Fruit fly (Drosophila melanogaster) whole organism, embryonic: ENCODE results near the gene CG31636.

Experiments
- Abd-B ChIP-seq: fragments of 200-800 bp; sonication (Bioruptor generic); optimal IDR thresholded peaks from 2 replicates; lab custom pipeline; 2018; ENCODE audit warnings: missing biosample characterization, mild to moderate bottlenecking, missing genetic modification characterization, moderate library complexity
- Bdp1 ChIP-seq: fragments of 200-800 bp; sonication (Bioruptor generic); optimal IDR thresholded peaks from 3 replicates; lab custom pipeline; 2016; ENCODE audit warnings: missing biosample characterization, missing genetic modification characterization
- CG10274 ChIP-seq: fragments of 200-800 bp; sonication (Bioruptor generic); optimal IDR thresholded peaks from 3 replicates; lab custom pipeline; 2017; ENCODE audit warnings: missing biosample characterization, mild to moderate bottlenecking, missing genetic modification characterization
- CG11093 ChIP-seq: fragments of 200-800 bp; sonication (Bioruptor generic); IDR thresholded peaks from 3 replicates; pipeline ENCODE4 v1.3.6; 2022; ENCODE audit warnings: missing biosample characterization, missing genetic modification characterization
- CG12659 ChIP-seq: fragments of 200-800 bp; sonication (Bioruptor generic); optimal IDR thresholded peaks from 3 replicates; lab custom pipeline; 2017; ENCODE audit warnings: mild to moderate bottlenecking, missing biosample characterization, missing genetic modification reagents, missing genetic modification characterization
- CG13123 ChIP-seq: fragments of 200-800 bp; sonication (Bioruptor generic); optimal IDR thresholded peaks from 2 replicates; lab custom pipeline; 2016; ENCODE audit warnings: missing biosample characterization, missing genetic modification characterization
- CG16813 ChIP-seq: fragments of 200-800 bp; sonication (Bioruptor generic); IDR thresholded peaks from 3 replicates; pipeline ENCODE4 v1.3.6; 2022; ENCODE audit warnings: missing biosample characterization, missing genetic modification characterization; ENCODE audit not compliant: partially characterized antibody
- CG18619 ChIP-seq: fragments of 200-800 bp; sonication (Bioruptor generic); optimal IDR thresholded peaks from 3 replicates; lab custom pipeline; 2017; ENCODE audit warnings: missing biosample characterization, mild to moderate bottlenecking, missing genetic modification characterization
- CG2129 ChIP-seq: fragments of 200-800 bp; sonication (Bioruptor generic); IDR thresholded peaks from 2 replicates; pipeline ENCODE4 v1.3.6; 2022; ENCODE audit warnings: missing biosample characterization, missing genetic modification characterization; ENCODE audit not compliant: partially characterized antibody
- CG30431 ChIP-seq: fragments of 200-800 bp; sonication (Bioruptor generic); optimal IDR thresholded peaks from 2 replicates; lab custom pipeline; 2017; ENCODE audit warnings: missing biosample characterization, missing genetic modification characterization
- CG32767 ChIP-seq: fragments of 200-800 bp; sonication (Bioruptor generic); IDR thresholded peaks from 2 replicates; pipeline ENCODE4 v1.3.6; 2022; ENCODE audit warnings: missing biosample characterization, missing genetic modification characterization
- CG43689 ChIP-seq: fragments of 200-800 bp; sonication (Bioruptor generic); IDR thresholded peaks from 2 replicates; pipeline ENCODE4 v1.3.6; 2022; ENCODE audit warnings: missing biosample characterization, missing genetic modification characterization
- CG8089 ChIP-seq: fragments of 200-800 bp; sonication (Bioruptor generic); optimal IDR thresholded peaks from 3 replicates; lab custom pipeline; 2016; ENCODE audit warnings: missing biosample characterization, missing genetic modification characterization
- CG9932 ChIP-seq: fragments of 200-800 bp; sonication (Bioruptor generic); IDR thresholded peaks from 2 replicates; pipeline ENCODE4 v1.3.6; 2022; ENCODE audit warnings: missing biosample characterization, missing genetic modification characterization
- Dp ChIP-seq: fragments of 200-800 bp; sonication (Bioruptor generic); optimal IDR thresholded peaks from 2 replicates; lab custom pipeline; 2018; ENCODE audit warnings: missing biosample characterization, mild to moderate bottlenecking, missing genetic modification characterization, moderate library complexity
- Ets65A ChIP-seq: fragments of 200-800 bp; sonication (Bioruptor generic); peaks from one replicate; lab custom pipeline; 2016; ENCODE audit warnings: missing biosample characterization, missing genetic modification characterization
- Gug ChIP-seq: fragments of 200-800 bp; sonication (Bioruptor generic); IDR thresholded peaks from 4 replicates; pipeline ENCODE4 v1.3.6; 2022; ENCODE audit warnings: missing biosample characterization, missing genetic modification characterization
- HLH3B ChIP-seq: fragments of 200-800 bp; sonication (Bioruptor generic); IDR thresholded peaks from 2 replicates; pipeline ENCODE4 v1.3.6; 2022; ENCODE audit warnings: missing biosample characterization, missing genetic modification characterization
- HmgZ ChIP-seq: fragments of 200-800 bp; sonication (Bioruptor generic); optimal IDR thresholded peaks from 2 replicates; lab custom pipeline; 2018; ENCODE audit warnings: missing biosample characterization, mild to moderate bottlenecking, missing genetic modification characterization
- Hr3 ChIP-seq: fragments of 200-800 bp; sonication (Bioruptor generic); optimal IDR thresholded peaks from 3 replicates; lab custom pipeline; 2016; ENCODE audit warnings: missing biosample characterization, missing genetic modification characterization
- Hr78 ChIP-seq, 2 experiments: fragments of 200-800 bp in 1 of 2; fragments of >200 bp in 1 of 2; sonication (Bioruptor generic) in 1 of 2; optimal IDR thresholded peaks; 2 replicates each; lab custom pipeline; 2017 to 2019; ENCODE audit warnings: missing biosample characterization in 2 of 2, missing genetic modification characterization in 2 of 2, mild to moderate bottlenecking in 1 of 2, moderate library complexity in 1 of 2
- Mad ChIP-seq: fragments of 200-800 bp; sonication (Bioruptor generic); optimal IDR thresholded peaks from 2 replicates; lab custom pipeline; 2016; ENCODE audit warnings: missing biosample characterization, missing genetic modification characterization
- Max ChIP-seq: fragments of 200-800 bp; sonication (Bioruptor generic); optimal IDR thresholded peaks from 2 replicates; lab custom pipeline; 2016; ENCODE audit warnings: missing biosample characterization, mild to moderate bottlenecking, missing genetic modification characterization
- NC2β ChIP-seq: fragments of 200-800 bp; sonication (Bioruptor generic); optimal IDR thresholded peaks from 2 replicates; lab custom pipeline; 2016; ENCODE audit warnings: missing biosample characterization, missing genetic modification characterization
- NK7.1 ChIP-seq: fragments of 200-800 bp; sonication (Bioruptor generic); optimal IDR thresholded peaks from 3 replicates; lab custom pipeline; 2016; ENCODE audit warnings: missing biosample characterization, missing genetic modification characterization
- Rfx ChIP-seq: fragments of 200-800 bp; sonication (Bioruptor generic); IDR thresholded peaks from 2 replicates; pipeline ENCODE4 v1.3.6; 2022; ENCODE audit warnings: missing biosample characterization, missing genetic modification characterization
- Sry-β ChIP-seq: fragments of 200-800 bp; sonication (Bioruptor generic); optimal IDR thresholded peaks from 2 replicates; lab custom pipeline; 2018; ENCODE audit warnings: missing biosample characterization, mild to moderate bottlenecking, missing genetic modification characterization, moderate library complexity
- Sry-δ ChIP-seq: fragments of 200-800 bp; sonication (Bioruptor generic); optimal IDR thresholded peaks from 2 replicates; lab custom pipeline; 2016; ENCODE audit warnings: missing biosample characterization, missing genetic modification characterization
- TFAM ChIP-seq: fragments of 200-800 bp; sonication (Bioruptor generic); optimal IDR thresholded peaks from 2 replicates; lab custom pipeline; 2017; ENCODE audit warnings: missing biosample characterization, missing genetic modification characterization, inconsistent platforms
- Xbp1 ChIP-seq: fragments of 200-800 bp; sonication (Bioruptor generic); optimal IDR thresholded peaks from 3 replicates; lab custom pipeline; 2016; ENCODE audit warnings: missing biosample characterization, mild to moderate bottlenecking, missing genetic modification characterization
- bab2 ChIP-seq: fragments of 200-800 bp; sonication (Bioruptor generic); optimal IDR thresholded peaks from 2 replicates; lab custom pipeline; 2016; ENCODE audit warnings: missing biosample characterization, missing genetic modification characterization
- cas ChIP-seq: fragments of 200-800 bp; sonication (Bioruptor generic); IDR thresholded peaks from 2 replicates; pipeline ENCODE4 v1.3.6; 2022; ENCODE audit warnings: missing biosample characterization, missing genetic modification characterization
- ci ChIP-seq: fragments of 200-800 bp; sonication (Bioruptor generic); IDR thresholded peaks from 3 replicates; pipeline ENCODE4 v1.3.6; 2022; ENCODE audit warnings: missing biosample characterization, missing genetic modification characterization
- disco-r ChIP-seq: fragments of 200-800 bp; sonication (Bioruptor generic); optimal IDR thresholded peaks from 2 replicates; lab custom pipeline; 2016; ENCODE audit warnings: missing biosample characterization, missing genetic modification characterization
- dysf ChIP-seq: fragments of 200-800 bp; sonication (Bioruptor generic); IDR thresholded peaks from 3 replicates; pipeline ENCODE4 v1.3.6; 2022; ENCODE audit warnings: missing biosample characterization, missing genetic modification characterization
- fru ChIP-seq: fragments of >200 bp; optimal IDR thresholded peaks from 2 replicates; lab custom pipeline; 2017
- grn ChIP-seq: fragments of 200-800 bp; sonication (Bioruptor generic); optimal IDR thresholded peaks from 3 replicates; lab custom pipeline; 2017; ENCODE audit warnings: missing biosample characterization, missing genetic modification characterization
- h ChIP-seq: fragments of >200 bp; optimal IDR thresholded peaks from 2 replicates; lab custom pipeline; 2017
- lbe ChIP-seq: fragments of 200-800 bp; sonication (Bioruptor generic); optimal IDR thresholded peaks from 2 replicates; lab custom pipeline; 2016; ENCODE audit warnings: missing biosample characterization, mild to moderate bottlenecking, missing genetic modification characterization
- lilli ChIP-seq: fragments of 200-800 bp; sonication (Bioruptor generic); optimal IDR thresholded peaks from 3 replicates; lab custom pipeline; 2016; ENCODE audit warnings: missing biosample characterization, missing genetic modification characterization
- odd ChIP-seq: fragments of 200-800 bp; sonication (Bioruptor generic); optimal IDR thresholded peaks from 2 replicates; lab custom pipeline; 2017; ENCODE audit warnings: missing biosample characterization, mild to moderate bottlenecking, missing genetic modification characterization
- org-1 ChIP-seq: fragments of 200-800 bp; sonication (Bioruptor generic); optimal IDR thresholded peaks from 2 replicates; lab custom pipeline; 2017; ENCODE audit warnings: missing biosample characterization, missing genetic modification characterization
- pfk ChIP-seq: fragments of 200-800 bp; sonication (Bioruptor generic); optimal IDR thresholded peaks from 2 replicates; lab custom pipeline; 2018; ENCODE audit warnings: missing biosample characterization, mild to moderate bottlenecking, missing genetic modification characterization, moderate library complexity
- phol ChIP-seq: fragments of 200-800 bp; sonication (Bioruptor generic); optimal IDR thresholded peaks from 3 replicates; lab custom pipeline; 2018; ENCODE audit warnings: missing biosample characterization, mild to moderate bottlenecking, missing genetic modification characterization, moderate library complexity
- sd ChIP-seq: fragments of 200-800 bp; sonication (Bioruptor generic); optimal IDR thresholded peaks from 3 replicates; lab custom pipeline; 2018; ENCODE audit warnings: missing biosample characterization, mild to moderate bottlenecking, missing genetic modification characterization, moderate library complexity
- stwl ChIP-seq: fragments of 200-800 bp; sonication (Bioruptor generic); optimal IDR thresholded peaks from 3 replicates; lab custom pipeline; 2018; ENCODE audit warnings: missing biosample characterization, mild to moderate bottlenecking, missing genetic modification characterization, moderate library complexity
- tgo ChIP-seq: fragments of 200-800 bp; sonication (Bioruptor generic); IDR thresholded peaks from 3 replicates; pipeline ENCODE4 v1.3.6; 2022; ENCODE audit warnings: missing biosample characterization, missing genetic modification characterization
- tin ChIP-seq: fragments of 200-800 bp; sonication (Bioruptor generic); optimal IDR thresholded peaks from 3 replicates; lab custom pipeline; 2016; ENCODE audit warnings: missing biosample characterization, missing genetic modification characterization
- trh ChIP-seq: fragments of 200-800 bp; sonication (Bioruptor generic); optimal IDR thresholded peaks from 2 replicates; lab custom pipeline; 2016; ENCODE audit warnings: missing biosample characterization, missing genetic modification characterization
- vfl ChIP-seq: fragments of 200-800 bp; sonication (Bioruptor generic); optimal IDR thresholded peaks from 2 replicates; lab custom pipeline; 2016; ENCODE audit warnings: missing biosample characterization, missing genetic modification characterization

The CG31636 gene

dm6 chr2L:6683992-6684882 is 26.3 kb upstream of the CG31636 start, which contains the start of gene Nhe3 (continued):
- TF ChIP-seq Gug (GFP tag; lab: Robert Waterston, UW) (peak; percentile 74), Xbp1 (GFP tag; lab: Kevin White, UChicago) (peak; percentile 88), pfk (GFP tag; lab: Kevin White, UChicago) (peak; percentile 83), org-1 (GFP tag; lab: Kevin White, UChicago) (peak; percentile 44), Abd-B (peak; percentile 74), NC2β (GFP tag; lab: Kevin White, UChicago) (peak; percentile 65), HLH3B (peak; percentile 78), tgo (peak; percentile 82), CG30431 (GFP tag; lab: Kevin White, UChicago) (peak; percentile 70), Ets65A (GFP tag; lab: Kevin White, UChicago) (peak; percentile 96), Sry-δ (GFP tag; lab: Kevin White, UChicago) (peak; percentile 64), CG8089 (peak; percentile 51), Hr3 (peak; percentile 81), cas (GFP tag; lab: Robert Waterston, UW) (0 out of 2 replicates have a peak, but pooled peaks have one; percentile 41), CG12659 (GFP tag; lab: Kevin White, UChicago) (peak; percentile 89), CG18619 (GFP tag; lab: Kevin White, UChicago) (peak; percentile 67), CG32767 (no peak; the same call in 1 of the 2 replicates), CG10274 (GFP tag; lab: Kevin White, UChicago) (peak; percentile 36), disco-r (peak; percentile 63), Rfx (peak; percentile 90), trh (GFP tag; lab: Kevin White, UChicago) (peak; percentile 71), ci (GFP tag; lab: Robert Waterston, UW) (peak; percentile 83), vfl (GFP tag; lab: Kevin White, UChicago) (peak; percentile 81), phol (tag; lab: Kevin White, UChicago) (peak; percentile 81), bab2 (GFP tag; lab: Kevin White, UChicago) (peak; percentile 88), lilli (GFP tag; lab: Kevin White, UChicago) (peak; percentile 90), dysf (GFP tag; lab: Robert Waterston, UW) (peak; percentile 85), CG11093 (GFP tag; lab: Robert Waterston, UW) (peak; percentile 83; the same call in 2 of the 3 replicates), lbe (GFP tag; lab: Kevin White, UChicago) (peak; percentile 48), TFAM (GFP tag; lab: Kevin White, UChicago) (no peak), CG13123 (peak; percentile 55), h (lab: Kevin White, UChicago) (no peak), CG9932 (GFP tag; lab: Robert Waterston, UW) (peak; percentile 93), Dp (GFP tag; lab: Kevin White, UChicago) (peak; percentile 96), Mad (GFP tag; lab: Kevin White, UChicago) (peak; percentile 87), Bdp1 (GFP tag; lab: Kevin White, UChicago) (peak; percentile 74), Hr78 (GFP tag; optimal IDR thresholded peaks at IDR 0.05; lab: Kevin White, UChicago) (peak in 1 of 2 experiments; percentile 82), grn (GFP tag; lab: Kevin White, UChicago) (no peak), sd (tag; lab: Kevin White, UChicago) (peak; percentile 77), HmgZ (tag; lab: Kevin White, UChicago) (peak; percentile 62), Max (peak; percentile 86), Sry-β (GFP tag; lab: Kevin White, UChicago) (no peak), tin (GFP tag; lab: Kevin White, UChicago) (peak; percentile 89), NK7.1 (GFP tag; lab: Kevin White, UChicago) (peak; percentile 71), odd (peak; percentile 71), CG16813 (peak; percentile 59; the same call in 1 of the 3 replicates), fru (no peak), CG43689 (no peak; the same call in 1 of the 2 replicates), CG2129 (no peak), stwl (tag; lab: Kevin White, UChicago) (peak; percentile 57)
